Worm (Caenorhabditis elegans) whole organism, young adult: ENCODE results near the gene W03C9.5.

Experiments used
- F10E7.11 ChIP-seq: sonication (generic microtip); optimal IDR thresholded peaks from 2 replicates; lab custom pipeline; 2017; ENCODE audit warnings: mild to moderate bottlenecking, missing genetic modification characterization, moderate library complexity, missing compliant biosample characterization
- F33H1.4 ChIP-seq: fragments of 200-800 bp; sonication (Bioruptor generic); IDR thresholded peaks from 2 replicates; pipeline ENCODE4 v1.3.6; 2022; ENCODE audit warnings: missing genetic modification reagents, missing genetic modification characterization, missing compliant biosample characterization
- F57C9.4 ChIP-seq: sonication (generic microtip); optimal IDR thresholded peaks from 2 replicates; lab custom pipeline; 2017; ENCODE audit warnings: mild to moderate bottlenecking, missing genetic modification characterization, missing compliant biosample characterization
- K12H6.12 ChIP-seq: fragments of 200-800 bp; sonication (Bioruptor generic); optimal IDR thresholded peaks from 2 replicates; lab custom pipeline; 2018; ENCODE audit warnings: mild to moderate bottlenecking, missing genetic modification characterization, missing compliant biosample characterization
- Y56A3A.18 ChIP-seq: fragments of 200-800 bp; sonication (Bioruptor generic); IDR thresholded peaks from 2 replicates; pipeline ENCODE4 v1.3.6; 2022; ENCODE audit warnings: missing genetic modification reagents, missing genetic modification characterization, missing compliant biosample characterization
- ZK185.1 ChIP-seq: sonication (generic microtip); optimal IDR thresholded peaks from 2 replicates; lab custom pipeline; 2016; ENCODE audit warnings: mild to moderate bottlenecking, missing genetic modification characterization, missing compliant biosample characterization; ENCODE audit not compliant: poor library complexity, severe bottlenecking
- akir-1 ChIP-seq: fragments of 200-800 bp; sonication (Bioruptor generic); optimal IDR thresholded peaks from 2 replicates; lab custom pipeline; 2018; ENCODE audit warnings: mild to moderate bottlenecking, missing genetic modification characterization, moderate library complexity, missing compliant biosample characterization
- aptf-2 ChIP-seq: fragments of 200-800 bp; sonication (Bioruptor generic); conservative IDR thresholded peaks from 2 replicates; pipeline ENCODE4 v1.3.6; 2022; ENCODE audit warnings: missing genetic modification reagents, missing genetic modification characterization, missing compliant biosample characterization
- aptf-3 ChIP-seq: fragments of 200-800 bp; sonication (Bioruptor generic); IDR thresholded peaks from 2 replicates; pipeline ENCODE4 v1.3.6; 2022; ENCODE audit warnings: missing genetic modification characterization, missing compliant biosample characterization
- athp-1 ChIP-seq: sonication (generic microtip); optimal IDR thresholded peaks from 2 replicates; lab custom pipeline; 2017; ENCODE audit warnings: mild to moderate bottlenecking, missing genetic modification characterization, missing compliant biosample characterization
- attf-5 ChIP-seq: fragments of 200-800 bp; sonication (Bioruptor generic); optimal IDR thresholded peaks from 2 replicates; lab custom pipeline; 2018; ENCODE audit warnings: mild to moderate bottlenecking, missing genetic modification characterization, missing compliant biosample characterization
- ceh-40 ChIP-seq: fragments of 200-800 bp; sonication (Bioruptor generic); IDR thresholded peaks from 2 replicates; pipeline ENCODE4 v1.3.6; 2022; ENCODE audit warnings: missing genetic modification characterization, missing compliant biosample characterization
- die-1 ChIP-seq: sonication (generic microtip); optimal IDR thresholded peaks from 2 replicates; lab custom pipeline; 2016; ENCODE audit warnings: missing genotype, mild to moderate bottlenecking, missing genetic modification characterization, missing compliant biosample characterization
- dox-1 ChIP-seq: fragments of 200-800 bp; sonication (Bioruptor generic); IDR thresholded peaks from 2 replicates; pipeline ENCODE4 v1.3.6; 2022; ENCODE audit warnings: missing genetic modification reagents, missing genetic modification characterization, missing compliant biosample characterization
- him-1 ChIP-seq: sonication (generic microtip); optimal IDR thresholded peaks from 2 replicates; lab custom pipeline; 2016; ENCODE audit warnings: missing genotype, missing genetic modification reagents, missing genetic modification characterization, missing compliant biosample characterization
- lin-26 ChIP-seq: fragments of 200-800 bp; sonication (Bioruptor generic); IDR thresholded peaks from 2 replicates; pipeline ENCODE4 v1.3.6; 2022; ENCODE audit warnings: missing genetic modification reagents, missing genetic modification characterization, missing compliant biosample characterization
- lin-35 ChIP-seq, 3 experiments: fragments of 150-350 bp in 2 of 3; sonication (generic microtip) in 1 of 3; optimal IDR thresholded peaks; 2 replicates each; lab custom pipeline; 2014 to 2018; ENCODE audit warnings: missing biosample characterization in 3 of 3, missing genetic modification characterization in 3 of 3, missing genetic modification reagents in 3 of 3
- madf-10 ChIP-seq: sonication (generic microtip); optimal IDR thresholded peaks from 2 replicates; lab custom pipeline; 2016; ENCODE audit warnings: mild to moderate bottlenecking, missing genetic modification characterization, missing compliant biosample characterization
- madf-6 ChIP-seq: fragments of 200-800 bp; sonication (Bioruptor generic); IDR thresholded peaks from 2 replicates; pipeline ENCODE4 v1.3.6; 2022; ENCODE audit warnings: missing genetic modification reagents, missing genetic modification characterization, missing compliant biosample characterization
- madf-8 ChIP-seq: fragments of 200-800 bp; sonication (Bioruptor generic); conservative IDR thresholded peaks from 2 replicates; pipeline ENCODE4 v1.3.6; 2022; ENCODE audit warnings: missing genetic modification reagents, missing genetic modification characterization, missing compliant biosample characterization
- mes-4 ChIP-seq: sonication (generic microtip); optimal IDR thresholded peaks from 2 replicates; lab custom pipeline; 2016; ENCODE audit warnings: missing genotype, missing genetic modification characterization, missing compliant biosample characterization
- mxl-1 ChIP-seq: sonication (generic microtip); optimal IDR thresholded peaks from 2 replicates; lab custom pipeline; 2016; ENCODE audit warnings: missing genetic modification characterization, missing compliant biosample characterization
- nfyb-1 ChIP-seq: fragments of 200-800 bp; sonication (Bioruptor generic); IDR thresholded peaks from 2 replicates; pipeline ENCODE4 v1.3.6; 2022; ENCODE audit warnings: missing genetic modification reagents, missing genetic modification characterization, missing compliant biosample characterization
- nhr-27 ChIP-seq: fragments of 200-800 bp; sonication (Bioruptor generic); optimal IDR thresholded peaks from 2 replicates; lab custom pipeline; 2018; ENCODE audit warnings: mild to moderate bottlenecking, missing genetic modification characterization, moderate library complexity, missing compliant biosample characterization
- nhr-90 ChIP-seq: sonication (generic microtip); optimal IDR thresholded peaks from 2 replicates; lab custom pipeline; 2016; ENCODE audit warnings: missing genotype, mild to moderate bottlenecking, missing genetic modification characterization, missing compliant biosample characterization
- pbrm-1 ChIP-seq: fragments of 200-800 bp; sonication (Bioruptor generic); IDR thresholded peaks from 2 replicates; pipeline ENCODE4 v1.3.6; 2022; ENCODE audit warnings: missing genetic modification reagents, missing genetic modification characterization, missing compliant biosample characterization
- repo-1 ChIP-seq: sonication (generic microtip); optimal IDR thresholded peaks from 2 replicates; lab custom pipeline; 2017; ENCODE audit warnings: mild to moderate bottlenecking, missing genetic modification characterization, missing compliant biosample characterization
- sea-2 ChIP-seq: fragments of 200-800 bp; sonication (Bioruptor generic); IDR thresholded peaks from 2 replicates; pipeline ENCODE4 v1.3.6; 2022; ENCODE audit warnings: missing genetic modification characterization, missing compliant biosample characterization
- snpc-1.1 ChIP-seq: sonication (generic microtip); optimal IDR thresholded peaks from 2 replicates; lab custom pipeline; 2017; ENCODE audit warnings: missing genetic modification characterization, mild to moderate bottlenecking, missing compliant biosample characterization, antibody characterized with exemption, moderate library complexity, missing genotype, missing genetic modification reagents; ENCODE audit not compliant: insufficient read depth
- snpc-1.3 ChIP-seq: sonication (generic microtip); optimal IDR thresholded peaks from 2 replicates; lab custom pipeline; 2017; ENCODE audit warnings: missing genetic modification characterization, mild to moderate bottlenecking, missing compliant biosample characterization, antibody characterized with exemption, moderate library complexity, missing genotype, missing genetic modification reagents; ENCODE audit not compliant: insufficient read depth
- somi-1 ChIP-seq: fragments of 200-800 bp; sonication (Bioruptor generic); optimal IDR thresholded peaks from 2 replicates; lab custom pipeline; 2018; ENCODE audit warnings: mild to moderate bottlenecking, missing genetic modification characterization, missing compliant biosample characterization
- tbp1 ChIP-seq: fragments of 200-800 bp; sonication (Bioruptor generic); optimal IDR thresholded peaks from 2 replicates; lab custom pipeline; 2018; ENCODE audit warnings: mild to moderate bottlenecking, missing genetic modification characterization, missing compliant biosample characterization
- tbx-9 ChIP-seq: sonication (generic microtip); optimal IDR thresholded peaks from 2 replicates; lab custom pipeline; 2016; ENCODE audit warnings: borderline replicate concordance, missing genetic modification characterization, inconsistent platforms, missing compliant biosample characterization
- tlf-1 ChIP-seq: fragments of 200-800 bp; sonication (Bioruptor generic); optimal IDR thresholded peaks from 2 replicates; lab custom pipeline; 2018; ENCODE audit warnings: mild to moderate bottlenecking, missing genetic modification characterization, missing compliant biosample characterization
- xnd-1 ChIP-seq: sonication (generic microtip); optimal IDR thresholded peaks from 2 replicates; lab custom pipeline; 2016; ENCODE audit warnings: missing genotype, missing genetic modification reagents, missing genetic modification characterization, missing compliant biosample characterization
- ztf-18 ChIP-seq: sonication (generic microtip); optimal IDR thresholded peaks from 2 replicates; lab custom pipeline; 2016; ENCODE audit warnings: missing genotype, mild to moderate bottlenecking, missing genetic modification characterization, missing compliant biosample characterization
- ztf-25 ChIP-seq: fragments of 200-800 bp; sonication (Bioruptor generic); IDR thresholded peaks from 2 replicates; pipeline ENCODE4 v1.3.6; 2022; ENCODE audit warnings: missing genetic modification reagents, missing genetic modification characterization, missing compliant biosample characterization
- ztf-26 ChIP-seq: sonication (generic microtip); optimal IDR thresholded peaks from 2 replicates; lab custom pipeline; 2017; ENCODE audit warnings: missing genetic modification characterization, missing compliant biosample characterization
- ztf-3 ChIP-seq: fragments of 200-800 bp; sonication (Bioruptor generic); optimal IDR thresholded peaks from 2 replicates; lab custom pipeline; 2018; ENCODE audit warnings: mild to moderate bottlenecking, missing genetic modification characterization, missing compliant biosample characterization

The W03C9.5 gene

DNA sequence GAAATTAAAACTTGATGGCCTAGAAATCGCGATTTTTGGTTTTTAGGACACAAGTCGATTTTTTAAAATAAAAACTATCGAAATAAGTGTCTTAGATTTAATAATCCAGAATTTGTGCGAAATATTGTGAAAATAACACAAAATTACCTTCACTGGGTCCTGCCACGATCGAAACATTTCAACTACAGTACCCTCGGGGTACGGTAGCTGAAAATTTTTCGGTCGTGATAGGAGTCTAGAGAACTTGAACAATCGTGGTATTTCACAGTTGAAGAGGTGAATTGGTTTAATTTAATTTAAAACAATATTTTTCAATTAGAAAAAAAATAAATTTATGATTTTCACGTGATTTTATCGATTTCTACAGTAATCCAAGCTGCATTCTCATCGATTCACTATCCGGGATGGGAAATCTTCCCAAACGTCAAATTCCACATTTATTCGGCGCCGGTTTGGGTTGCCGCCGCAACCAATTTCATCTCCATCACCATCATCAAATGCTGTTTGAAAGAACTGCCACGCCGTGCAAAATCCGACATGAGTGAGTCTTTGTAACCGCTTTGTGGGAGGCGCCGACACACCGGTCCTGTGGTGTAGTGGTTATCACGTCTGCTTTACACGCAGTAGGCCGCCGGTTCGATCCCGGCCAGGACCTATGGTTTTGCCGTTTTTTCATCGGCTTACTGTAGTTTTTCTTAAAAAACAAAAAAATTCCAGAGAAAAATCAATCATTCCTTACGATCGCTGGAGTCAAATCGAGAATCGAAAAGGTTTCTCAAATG, 8.4 kb downstream of the W03C9.5 start (continued):
- TF ChIP-seq F33H1.4, result peak; percentile 30; the same call in 1 of the 2 replicates
- no peak for TF ChIP-seq ztf-3 (GFP tag; lab: Kevin White, UChicago)
- peak; percentile 49 for TF ChIP-seq die-1 (tag; lab: Kevin White, UChicago)
- peak; percentile 7 for TF ChIP-seq ztf-18
- TF ChIP-seq F57C9.4 (tag; lab: Kevin White, UChicago), result no peak
- no peak for TF ChIP-seq F10E7.11
- TF ChIP-seq ceh-40, result no peak
- peak; percentile 12 for TF ChIP-seq K12H6.12
- TF ChIP-seq lin-35 (GFP tag; optimal IDR thresholded peaks at IDR 0.05; lab: Kevin White, UChicago), result peak in 1 of 3 experiments; percentile 5
- TF ChIP-seq ztf-25 (GFP tag; lab: Robert Waterston, UW), result 0 out of 2 replicates have a peak, but pooled peaks have one; percentile 24
- no peak for TF ChIP-seq tbx-9
- TF ChIP-seq ZK185.1 (tag; lab: Kevin White, UChicago), result no peak

DNA sequence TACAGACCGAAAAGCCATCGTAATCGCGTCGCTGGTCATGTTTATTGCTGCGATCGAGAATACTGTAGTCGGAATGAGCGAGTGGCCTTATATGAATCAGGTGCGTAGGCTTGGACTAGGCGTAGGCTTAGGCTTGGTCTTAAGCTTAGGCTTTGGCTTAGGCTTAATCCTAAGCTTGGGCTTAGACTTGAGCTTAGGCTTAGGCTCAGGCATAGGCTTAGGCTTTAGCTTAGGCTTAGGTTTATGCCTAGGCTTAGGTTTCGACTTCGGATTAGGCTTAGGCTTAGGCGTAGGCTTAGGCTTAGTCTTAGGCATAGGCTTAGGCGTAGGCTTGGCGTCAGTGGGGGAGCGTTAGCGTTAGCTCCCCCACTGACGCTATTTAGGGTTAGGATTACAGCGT, 12.5 kb downstream of the W03C9.5 start:
- TF ChIP-seq snpc-1.1 (tag; lab: Kevin White, UChicago), result no peak
- TF ChIP-seq mes-4 (tag; lab: Kevin White, UChicago), result no peak
- no peak for TF ChIP-seq aptf-3
- no peak for TF ChIP-seq tbp1 (GFP tag; lab: Kevin White, UChicago)
- TF ChIP-seq nhr-27, result no peak
- no peak for TF ChIP-seq repo-1
- TF ChIP-seq him-1, result no peak
- no peak for TF ChIP-seq madf-10 (tag; lab: Kevin White, UChicago)
- TF ChIP-seq Y56A3A.18 (GFP tag; lab: Robert Waterston, UW), result no peak
- TF ChIP-seq snpc-1.3 (tag; lab: Kevin White, UChicago), result no peak
- no peak for TF ChIP-seq madf-6 (GFP tag; lab: Robert Waterston, UW)
- no peak for TF ChIP-seq athp-1 (tag; lab: Kevin White, UChicago)
- no peak for TF ChIP-seq dox-1 (GFP tag; lab: Robert Waterston, UW)
- TF ChIP-seq attf-5, result no peak
- no peak for TF ChIP-seq mxl-1
- TF ChIP-seq xnd-1, result no peak
- TF ChIP-seq somi-1, result no peak
- no peak for TF ChIP-seq aptf-2 (GFP tag; lab: Robert Waterston, UW)
- no peak for TF ChIP-seq lin-26
- no peak for TF ChIP-seq sea-2 (GFP tag; lab: Robert Waterston, UW)

DNA sequence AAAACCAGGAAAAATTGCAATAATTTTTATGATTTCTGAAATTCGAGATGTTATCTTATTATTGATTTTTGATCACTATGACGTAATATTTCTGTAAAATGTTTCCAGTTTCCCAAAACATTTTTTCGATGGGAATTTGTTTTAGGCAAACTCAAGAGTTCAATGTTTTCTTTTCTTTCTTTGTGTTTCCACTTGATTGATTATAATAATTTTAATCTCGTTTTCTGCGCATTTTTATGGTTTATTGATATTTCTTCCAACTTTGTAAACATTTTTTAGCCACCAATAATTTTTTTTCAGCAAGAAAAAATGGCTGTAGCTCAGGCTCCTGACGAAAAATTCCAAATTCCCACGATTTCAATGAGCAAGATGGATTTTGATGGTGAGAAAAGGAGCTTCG, 13.1 kb downstream of the W03C9.5 start, which contains the start of gene W03C9.6:
Gene W03C9.6 (plus strand): TSS at position 301 of the 400 bp plus-strand sequence.
- no peak for TF ChIP-seq F33H1.4
- TF ChIP-seq, all 124 proteins: peak for 0

DNA sequence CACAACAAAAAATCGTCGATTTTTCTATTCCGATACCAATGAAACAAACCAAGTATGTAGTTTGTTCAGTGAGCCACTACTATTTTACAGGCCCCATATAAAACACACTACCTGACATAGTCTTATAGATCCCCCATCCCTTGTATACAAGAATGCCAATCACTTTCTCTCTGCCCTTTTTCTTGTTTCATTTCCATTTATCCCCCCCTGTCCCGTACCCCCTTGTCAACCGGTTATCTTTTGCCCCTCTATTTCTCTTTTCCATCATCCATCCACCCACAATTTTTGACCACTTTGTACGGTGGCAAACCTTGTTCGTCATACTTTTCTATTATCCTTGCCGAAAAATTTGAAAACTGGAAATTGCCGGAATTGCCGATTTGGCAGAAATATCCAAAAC, 14.4 kb downstream of the W03C9.5 start:
- TF ChIP-seq aptf-2 (GFP tag; lab: Robert Waterston, UW) (no peak), akir-1 (no peak), pbrm-1 (no peak), nfyb-1 (GFP tag; lab: Robert Waterston, UW) (no peak), nhr-90 (tag; lab: Kevin White, UChicago) (no peak), ztf-26 (tag; lab: Kevin White, UChicago) (no peak), ztf-18 (no peak), attf-5 (no peak), madf-8 (no peak), tlf-1 (GFP tag; lab: Kevin White, UChicago) (no peak)
